Worm (Caenorhabditis elegans): ENCODE data around the gene srxa-9.

Gene srxa-9

DNA sequence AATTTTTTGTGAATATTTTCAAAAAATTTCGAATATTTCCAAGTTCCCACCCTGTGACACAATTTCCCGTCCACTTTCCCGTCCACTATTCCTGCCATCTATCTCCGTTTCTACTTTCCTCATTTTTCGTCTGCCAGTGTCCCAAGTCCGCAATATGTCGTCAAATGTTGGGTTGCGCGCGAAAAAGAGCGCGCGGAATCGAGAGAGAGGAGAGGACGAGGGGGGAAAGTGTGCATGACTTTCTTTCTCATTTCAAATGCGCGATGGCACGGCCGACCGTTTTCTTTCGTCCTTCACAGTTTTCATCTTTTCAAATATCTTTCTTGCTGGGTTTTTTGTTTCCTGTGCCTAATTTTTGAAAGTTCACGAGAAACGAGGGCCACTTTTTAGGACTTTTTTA is 21.8 kb upstream of the srxa-9 start (continued):
- peak; percentile 48 for TF ChIP-seq mcd-1 (GFP tag; IDR thresholded peaks at IDR 0.05)
- no peak for TF ChIP-seq Y56A3A.18 (GFP tag; IDR thresholded peaks at IDR 0.05)
- TF ChIP-seq lsy-27 (tag; optimal IDR thresholded peaks at IDR 0.05; ENCODE audit: borderline replicate concordance, insufficient read depth) = no peak
- TF ChIP-seq T26A5.8 (tag; optimal IDR thresholded peaks at IDR 0.05) = no peak
- no peak for TF ChIP-seq F49E8.2 (tag; optimal IDR thresholded peaks at IDR 0.05; ENCODE audit: insufficient read depth)
- peak; percentile 23 for TF ChIP-seq gei-17 (GFP tag; optimal IDR thresholded peaks at IDR 0.05)
- TF ChIP-seq Y79H2A.3 (GFP tag; conservative IDR thresholded peaks at IDR 0.05) = no peak
- TF ChIP-seq hlh-26 (GFP tag; conservative IDR thresholded peaks at IDR 0.05) = no peak
- TF ChIP-seq ceh-40 (GFP tag; IDR thresholded peaks at IDR 0.05) = no peak
- no peak for TF ChIP-seq nfyb-1 (GFP tag; IDR thresholded peaks at IDR 0.05)
- TF ChIP-seq attf-6 (GFP tag; IDR thresholded peaks at IDR 0.05) = no peak
- no peak for TF ChIP-seq lag-1 (GFP tag; IDR thresholded peaks at IDR 0.05)
- no peak for TF ChIP-seq nhr-120 (GFP tag; IDR thresholded peaks at IDR 0.05)
- no peak for TF ChIP-seq B0035.1 (tag; optimal IDR thresholded peaks at IDR 0.05)
- TF ChIP-seq madf-8 (GFP tag; conservative IDR thresholded peaks at IDR 0.05) = peak; percentile 44
- TF ChIP-seq cebp-1 (GFP tag; IDR thresholded peaks at IDR 0.05) = no peak
- TF ChIP-seq cebp-1 (tag; optimal IDR thresholded peaks at IDR 0.05) = no peak
- TF ChIP-seq pha-4 (tag; optimal IDR thresholded peaks at IDR 0.05) = no peak
- TF ChIP-seq dpl-1 (GFP tag; optimal IDR thresholded peaks at IDR 0.05) = peak; percentile 37
- TF ChIP-seq hlh-12 (tag; optimal IDR thresholded peaks at IDR 0.05) = no peak
- TF ChIP-seq ztf-22 (GFP tag; optimal IDR thresholded peaks at IDR 0.05) = no peak
- peak; percentile 33 for TF ChIP-seq ceh-27 (GFP tag; optimal IDR thresholded peaks at IDR 0.05)
- TF ChIP-seq lin-35 (GFP tag; optimal IDR thresholded peaks at IDR 0.05) = peak in 1 of 3 experiments; percentile 37
- TF ChIP-seq madf-10 (tag; optimal IDR thresholded peaks at IDR 0.05) = no peak
- TF ChIP-seq ztf-18 (tag; optimal IDR thresholded peaks at IDR 0.05) = no peak
- TF ChIP-seq nfya-2 (GFP tag; IDR thresholded peaks at IDR 0.05) = no peak
- no peak for TF ChIP-seq ama-1 (optimal IDR thresholded peaks at IDR 0.05)
- no peak for TF ChIP-seq ama-1 (GFP tag; optimal IDR thresholded peaks at IDR 0.05)
- TF ChIP-seq egl-44 (GFP tag; IDR thresholded peaks at IDR 0.05) = no peak
- TF ChIP-seq sdz-38 (tag; optimal IDR thresholded peaks at IDR 0.05) = no peak
- no peak for TF ChIP-seq ceh-79 (tag; optimal IDR thresholded peaks at IDR 0.05)
- TF ChIP-seq tbp1 (GFP tag; optimal IDR thresholded peaks at IDR 0.05) = no peak
- no peak for TF ChIP-seq snpc-1.1 (tag; optimal IDR thresholded peaks at IDR 0.05; ENCODE audit: insufficient read depth)
- no peak for TF ChIP-seq B0261.1 (tag; optimal IDR thresholded peaks at IDR 0.05)
- TF ChIP-seq D2030.7 (GFP tag; IDR thresholded peaks at IDR 0.05) = no peak
- TF ChIP-seq F57A8.1 (GFP tag; optimal IDR thresholded peaks at IDR 0.05) = no peak
- peak; percentile 27; the same call in 1 of the 2 replicates for TF ChIP-seq zfh-2 (GFP tag; conservative IDR thresholded peaks at IDR 0.05)
- no peak for TF ChIP-seq bed-1 (GFP tag; IDR thresholded peaks at IDR 0.05)
- no peak for TF ChIP-seq ccch-3 (GFP tag; optimal IDR thresholded peaks at IDR 0.05)
- no peak for TF ChIP-seq xnd-1 (tag; optimal IDR thresholded peaks at IDR 0.05)
- no peak for TF ChIP-seq cebp-2 (GFP tag; IDR thresholded peaks at IDR 0.05)
- no peak for TF ChIP-seq ceh-91 (GFP tag; IDR thresholded peaks at IDR 0.05)
- no peak for TF ChIP-seq C06A6.2 (GFP tag; conservative IDR thresholded peaks at IDR 0.05)
- no peak for TF ChIP-seq F23B12.7 (tag; optimal IDR thresholded peaks at IDR 0.05; ENCODE audit: insufficient read depth)
- peak; percentile 35 for TF ChIP-seq lin-54 (GFP tag; optimal IDR thresholded peaks at IDR 0.05)
- TF ChIP-seq mel-28 (tag; optimal IDR thresholded peaks at IDR 0.05; ENCODE audit: borderline replicate concordance) = no peak
- TF ChIP-seq let-607 (tag; optimal IDR thresholded peaks at IDR 0.05) = no peak

All from whole organism, young adult.